Fruit fly (Drosophila melanogaster) whole organism, pupa: ENCODE measurements around the gene CG42397.

Source experiments
- CG10348 ChIP-seq: fragments of 200-800 bp; sonication (Bioruptor generic); IDR thresholded peaks from 2 replicates; pipeline ENCODE4 v1.3.6; 2022; ENCODE audit warnings: missing biosample characterization, missing genetic modification characterization
- CG13204 ChIP-seq: fragments of 200-800 bp; sonication (Bioruptor generic); optimal IDR thresholded peaks from 2 replicates; lab custom pipeline; 2018; ENCODE audit warnings: missing biosample characterization, mild to moderate bottlenecking, missing genetic modification characterization, moderate library complexity
- CG32121 ChIP-seq: fragments of 200-800 bp; sonication (Bioruptor generic); IDR thresholded peaks from 2 replicates; pipeline ENCODE4 v1.3.6; 2022; ENCODE audit warnings: missing biosample characterization, missing genetic modification characterization
- CG4496 ChIP-seq: fragments of 200-800 bp; sonication (Bioruptor generic); IDR thresholded peaks from 3 replicates; pipeline ENCODE4 v1.3.6; 2022; ENCODE audit warnings: missing biosample characterization, missing genetic modification characterization
- CG8301 ChIP-seq: fragments of 200-800 bp; sonication (Bioruptor generic); optimal IDR thresholded peaks from 2 replicates; lab custom pipeline; 2018; ENCODE audit warnings: missing biosample characterization, mild to moderate bottlenecking, missing genetic modification characterization
- CG9948 ChIP-seq: fragments of 200-800 bp; sonication (Bioruptor generic); optimal IDR thresholded peaks from 2 replicates; lab custom pipeline; 2018; ENCODE audit warnings: missing biosample characterization, mild to moderate bottlenecking, missing genetic modification characterization, moderate library complexity
- D1 ChIP-seq: fragments of 200-800 bp; sonication (Bioruptor generic); optimal IDR thresholded peaks from 2 replicates; lab custom pipeline; 2018; ENCODE audit warnings: missing biosample characterization, mild to moderate bottlenecking, missing genetic modification characterization, moderate library complexity
- Pif1B ChIP-seq: fragments of 200-800 bp; sonication (Bioruptor generic); optimal IDR thresholded peaks from 3 replicates; lab custom pipeline; 2016; ENCODE audit warnings: missing biosample characterization, missing genetic modification characterization
- rn ChIP-seq: fragments of 200-800 bp; sonication (Bioruptor generic); IDR thresholded peaks from 2 replicates; pipeline ENCODE4 v1.3.6; 2022; ENCODE audit warnings: missing biosample characterization, missing genetic modification characterization

DNA sequence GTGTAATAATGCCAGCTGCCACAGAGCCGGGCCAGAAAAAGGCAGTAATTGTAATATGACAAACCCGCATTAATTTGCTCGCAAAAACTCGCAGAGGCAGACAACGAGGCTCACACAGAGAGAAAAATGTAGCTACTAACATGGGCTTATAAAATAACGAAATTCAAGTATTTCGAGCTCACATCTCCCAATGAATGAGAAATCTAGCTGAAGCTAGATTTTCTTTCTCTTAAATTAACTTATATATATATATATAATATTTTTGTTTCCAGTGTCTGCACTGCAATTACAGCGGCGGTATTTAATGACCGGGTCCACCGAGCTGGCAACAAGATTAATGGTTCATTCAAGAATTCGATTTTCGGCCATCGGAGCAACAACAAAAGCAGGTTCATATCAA is 42.6 kb upstream of the CG42397 start:
- TF ChIP-seq CG32121 (GFP tag; lab: Robert Waterston, UW) (peak; percentile 63; the same call in 1 of the 2 replicates), CG13204 (GFP tag; lab: Kevin White, UChicago) (no peak), CG9948 (tag; lab: Kevin White, UChicago) (no peak), rn (peak; percentile 46; the same call in 1 of the 2 replicates), D1 (tag; lab: Kevin White, UChicago) (no peak), CG4496 (peak; percentile 78), CG10348 (GFP tag; lab: Robert Waterston, UW) (no peak), CG8301 (tag; lab: Kevin White, UChicago) (no peak), Pif1B (GFP tag; lab: Kevin White, UChicago) (peak; percentile 3)
